Worm (Caenorhabditis elegans) whole organism, late embryonic: Measurements from ENCODE around the gene K09D9.9.

Experiments used
- C08G9.2 ChIP-seq: sonication (generic microtip); optimal IDR thresholded peaks from 2 replicates; lab custom pipeline; 2016; ENCODE audit warnings: mild to moderate bottlenecking, missing genetic modification characterization, moderate library complexity, missing compliant biosample characterization
- ama-1 ChIP-seq: fragments of 150-350 bp; optimal IDR thresholded peaks from 2 replicates; lab custom pipeline; 2014
- ceh-2 ChIP-seq: sonication (generic microtip); optimal IDR thresholded peaks from 2 replicates; lab custom pipeline; 2016; ENCODE audit warnings: missing genotype, missing genetic modification characterization, missing compliant biosample characterization
- che-1 ChIP-seq: sonication (generic microtip); optimal IDR thresholded peaks from 2 replicates; lab custom pipeline; 2016; ENCODE audit warnings: mild to moderate bottlenecking, missing genetic modification characterization, missing compliant biosample characterization
- dve-1 ChIP-seq: sonication (generic microtip); optimal IDR thresholded peaks from 2 replicates; lab custom pipeline; 2017; ENCODE audit warnings: antibody characterized with exemption, mild to moderate bottlenecking, missing genetic modification characterization, missing compliant biosample characterization
- elt-2 ChIP-seq: sonication (generic microtip); optimal IDR thresholded peaks from 2 replicates; lab custom pipeline; 2016; ENCODE audit warnings: missing genetic modification reagents, missing genetic modification characterization, missing compliant biosample characterization
- lin-11 ChIP-seq: fragments of 200-800 bp; sonication (Bioruptor generic); optimal IDR thresholded peaks from 2 replicates; lab custom pipeline; 2018; ENCODE audit warnings: mild to moderate bottlenecking, missing genetic modification characterization, missing compliant biosample characterization
- pag-3 ChIP-seq: sonication (generic microtip); optimal IDR thresholded peaks from 2 replicates; lab custom pipeline; 2016; ENCODE audit warnings: missing compliant biosample characterization, missing genetic modification characterization, borderline replicate concordance
- pha-2 ChIP-seq: sonication (generic microtip); optimal IDR thresholded peaks from 2 replicates; lab custom pipeline; 2017; ENCODE audit warnings: mild to moderate bottlenecking, missing genetic modification characterization, missing compliant biosample characterization
- pha-4 ChIP-seq: fragments of 150-350 bp; optimal IDR thresholded peaks from 2 replicates; lab custom pipeline; 2018; ENCODE audit warnings: missing biosample characterization, missing genetic modification reagents, missing genetic modification characterization
- pqm-1 ChIP-seq: sonication (generic microtip); optimal IDR thresholded peaks from 2 replicates; lab custom pipeline; 2016; ENCODE audit warnings: missing genetic modification characterization, missing compliant biosample characterization
- rnt-1 ChIP-seq: sonication (generic microtip); optimal IDR thresholded peaks from 2 replicates; lab custom pipeline; 2016; ENCODE audit warnings: missing genetic modification characterization, missing compliant biosample characterization
- tbx-2 ChIP-seq: sonication (generic microtip); optimal IDR thresholded peaks from 2 replicates; lab custom pipeline; 2016; ENCODE audit warnings: missing genetic modification characterization, missing compliant biosample characterization
- unc-86 ChIP-seq: sonication (generic microtip); optimal IDR thresholded peaks from 2 replicates; lab custom pipeline; 2016; ENCODE audit warnings: missing genetic modification characterization, missing compliant biosample characterization

- TF ChIP-seq pqm-1 (tag; lab: Kevin White, UChicago) (no peak), pha-4 (tag; lab: Kevin White, UChicago) (no peak), ama-1 (lab: Kevin White, UChicago) (no peak), rnt-1 (tag; lab: Kevin White, UChicago) (no peak), lin-11 (tag; lab: Kevin White, UChicago) (no peak), elt-2 (tag; lab: Kevin White, UChicago) (no peak), unc-86 (tag; lab: Kevin White, UChicago) (no peak), pag-3 (tag; lab: Kevin White, UChicago) (no peak), C08G9.2 (no peak), dve-1 (no peak), ceh-2 (tag; lab: Kevin White, UChicago) (no peak), pha-2 (tag; lab: Kevin White, UChicago) (no peak), tbx-2 (no peak), che-1 (tag; lab: Kevin White, UChicago) (no peak)
Observed at ce11 chrV:3995838-3996237, 1.9 kb upstream of the K09D9.9 start, which contains the start of gene srx-62.
